Worm (Caenorhabditis elegans) whole organism, early embryonic: ENCODE measurements around the gene C36E8.6.

Experiments
- B0310.2 ChIP-seq: sonication (generic microtip); optimal IDR thresholded peaks from 2 replicates; lab custom pipeline; 2016; ENCODE audit warnings: mild to moderate bottlenecking, missing genetic modification characterization, missing compliant biosample characterization
- aly-1 ChIP-seq: sonication (generic microtip); optimal IDR thresholded peaks from 2 replicates; lab custom pipeline; 2016; ENCODE audit warnings: missing genetic modification characterization, missing compliant biosample characterization
- ama-1 ChIP-seq: fragments of 150-350 bp; optimal IDR thresholded peaks from 2 replicates; lab custom pipeline; 2014
- ceh-13 ChIP-seq: fragments of 200-800 bp; sonication (Bioruptor generic); optimal IDR thresholded peaks from 2 replicates; lab custom pipeline; 2018; ENCODE audit warnings: mild to moderate bottlenecking, missing genetic modification characterization, missing compliant biosample characterization
- flt-1 ChIP-seq: fragments of 200-800 bp; sonication (Bioruptor generic); IDR thresholded peaks from 2 replicates; pipeline ENCODE4 v1.3.6; 2022; ENCODE audit warnings: missing genetic modification characterization, missing compliant biosample characterization
- hmbx-1 ChIP-seq: sonication (generic microtip); optimal IDR thresholded peaks from 2 replicates; lab custom pipeline; 2016; ENCODE audit warnings: mild to moderate bottlenecking, missing genetic modification characterization, missing compliant biosample characterization
- scrt-1 ChIP-seq: fragments of 200-800 bp; sonication (Bioruptor generic); IDR thresholded peaks from 2 replicates; pipeline ENCODE4 v1.3.6; 2022; ENCODE audit warnings: missing genetic modification characterization, missing compliant biosample characterization
- tbx-37 ChIP-seq: fragments of 200-800 bp; sonication (Bioruptor generic); conservative IDR thresholded peaks from 2 replicates; pipeline ENCODE4 v1.3.6; 2022; ENCODE audit warnings: missing genetic modification reagents, missing genetic modification characterization, missing compliant biosample characterization

- TF ChIP-seq flt-1 (GFP tag; lab: Robert Waterston, UW) (no peak), aly-1 (tag; lab: Kevin White, UChicago) (no peak), ama-1 (lab: Kevin White, UChicago) (no peak), hmbx-1 (tag; lab: Kevin White, UChicago) (no peak), tbx-37 (GFP tag; lab: Robert Waterston, UW) (no peak), B0310.2 (tag; lab: Kevin White, UChicago) (no peak), ceh-13 (GFP tag; lab: Kevin White, UChicago) (no peak), scrt-1 (GFP tag; lab: Robert Waterston, UW) (no peak)
These were observed 4.2 kb downstream of the C36E8.6 start, which contains the start of gene glb-11 for ce11 chrIII:3992089-3992488.
